Fruit fly (Drosophila melanogaster) whole organism, wandering third instar larva: Measurements from ENCODE around the gene U4-U6-60K.

Experiments used
- Abd-B ChIP-seq: fragments of >200 bp; optimal IDR thresholded peaks from 2 replicates; lab custom pipeline; 2017; ENCODE audit warnings: missing biosample characterization, missing genetic modification characterization
- Hnf4 ChIP-seq: fragments of 200-800 bp; sonication (Bioruptor generic); optimal IDR thresholded peaks from 2 replicates; lab custom pipeline; 2016; ENCODE audit warnings: missing biosample characterization, mild to moderate bottlenecking, missing genetic modification characterization
- Hr78 ChIP-seq: fragments of >200 bp; optimal IDR thresholded peaks from 2 replicates; lab custom pipeline; 2017; ENCODE audit warnings: missing biosample characterization, missing genetic modification characterization
- pan ChIP-seq: fragments of >200 bp; optimal IDR thresholded peaks from 2 replicates; lab custom pipeline; 2017
- psq ChIP-seq: fragments of 200-800 bp; sonication (Bioruptor generic); optimal IDR thresholded peaks from 3 replicates; lab custom pipeline; 2017; ENCODE audit warnings: missing biosample characterization, mild to moderate bottlenecking, missing genetic modification characterization, moderate library complexity
- sv ChIP-seq: fragments of 200-800 bp; sonication (Bioruptor generic); optimal IDR thresholded peaks from 3 replicates; lab custom pipeline; 2016; ENCODE audit warnings: missing biosample characterization, missing genetic modification characterization
- woc ChIP-seq: sonication (Bioruptor generic); optimal IDR thresholded peaks from 2 replicates; lab custom pipeline; 2016; ENCODE audit warnings: missing biosample characterization, mild to moderate bottlenecking, missing genetic modification characterization

- TF ChIP-seq pan (lab: Kevin White, UChicago) (no peak), Hnf4 (GFP tag; lab: Kevin White, UChicago) (no peak), Hr78 (GFP tag; lab: Kevin White, UChicago) (no peak), sv (no peak), woc (GFP tag; lab: Kevin White, UChicago) (no peak), Abd-B (GFP tag; lab: Kevin White, UChicago) (no peak), psq (GFP tag; lab: Kevin White, UChicago) (no peak)
Measured at dm6 chr3L:17531397-17531796, 17.7 kb upstream of the U4-U6-60K start.
